Worm (Caenorhabditis elegans) whole organism, mixed stage, embryonic: ENCODE results near the gene ttr-41.

Experiments
- cnd-1 ChIP-seq: fragments of 200-800 bp; sonication (Bioruptor generic); optimal IDR thresholded peaks from 2 replicates; lab custom pipeline; 2018; ENCODE audit warnings: mild to moderate bottlenecking, missing genetic modification characterization, missing compliant biosample characterization
- elt-3 ChIP-seq: fragments of 150-350 bp; optimal IDR thresholded peaks from 2 replicates; lab custom pipeline; 2014; ENCODE audit warnings: missing biosample characterization, missing genetic modification characterization
- lin-13 ChIP-seq: fragments of 150-350 bp; optimal IDR thresholded peaks from 2 replicates; lab custom pipeline; 2014; ENCODE audit warnings: missing biosample characterization, missing genetic modification characterization
- lsy-2 ChIP-seq: fragments of 150-350 bp; optimal IDR thresholded peaks from 2 replicates; lab custom pipeline; 2014; ENCODE audit warnings: missing biosample characterization, missing genetic modification characterization
- nhr-12 ChIP-seq: fragments of 150-350 bp; optimal IDR thresholded peaks from 2 replicates; lab custom pipeline; 2014; ENCODE audit warnings: missing biosample characterization, missing genetic modification characterization
- nhr-28 ChIP-seq: fragments of 150-350 bp; optimal IDR thresholded peaks from 2 replicates; lab custom pipeline; 2014; ENCODE audit warnings: missing biosample characterization, missing genetic modification characterization
- nhr-76 ChIP-seq: sonication (generic microtip); optimal IDR thresholded peaks from 2 replicates; lab custom pipeline; 2017; ENCODE audit warnings: missing biosample characterization, missing genetic modification characterization
- pha-4 ChIP-seq: fragments of 150-350 bp; optimal IDR thresholded peaks from 2 replicates; lab custom pipeline; 2018; ENCODE audit warnings: missing biosample characterization, missing genetic modification reagents, missing genetic modification characterization
- snpc-4 ChIP-seq: fragments of 150-350 bp; optimal IDR thresholded peaks from 2 replicates; lab custom pipeline; 2014; ENCODE audit warnings: missing biosample characterization, missing genetic modification characterization
- sptf-1 ChIP-seq: sonication (generic microtip); optimal IDR thresholded peaks from 2 replicates; lab custom pipeline; 2017; ENCODE audit warnings: mild to moderate bottlenecking, missing genetic modification characterization, moderate library complexity, missing compliant biosample characterization
- tbx-8 ChIP-seq: fragments of 200-800 bp; sonication (Bioruptor generic); optimal IDR thresholded peaks from 2 replicates; lab custom pipeline; 2018; ENCODE audit warnings: mild to moderate bottlenecking, missing genetic modification characterization, moderate library complexity, missing compliant biosample characterization
- unc-39 ChIP-seq: fragments of 150-350 bp; optimal IDR thresholded peaks from 2 replicates; lab custom pipeline; 2014; ENCODE audit warnings: missing biosample characterization, missing genetic modification characterization
- unc-62 ChIP-seq: fragments of 150-350 bp; optimal IDR thresholded peaks from 2 replicates; lab custom pipeline; 2014; ENCODE audit warnings: missing biosample characterization, missing genetic modification reagents, missing genetic modification characterization
- ztf-11 ChIP-seq: fragments of 150-350 bp; optimal IDR thresholded peaks from 2 replicates; lab custom pipeline; 2014; ENCODE audit warnings: missing biosample characterization, missing genetic modification characterization

- TF ChIP-seq unc-39 (no peak), lsy-2 (tag; lab: Kevin White, UChicago) (no peak), elt-3 (tag; lab: Kevin White, UChicago) (no peak), nhr-28 (tag; lab: Kevin White, UChicago) (no peak), snpc-4 (tag; lab: Kevin White, UChicago) (no peak), lin-13 (tag; lab: Kevin White, UChicago) (no peak), ztf-11 (tag; lab: Kevin White, UChicago) (no peak), cnd-1 (tag; lab: Kevin White, UChicago) (no peak), sptf-1 (tag; lab: Kevin White, UChicago) (no peak), nhr-76 (tag; lab: Kevin White, UChicago) (no peak), nhr-12 (tag; lab: Kevin White, UChicago) (no peak), unc-62 (GFP tag; lab: Kevin White, UChicago) (no peak), tbx-8 (GFP tag; lab: Kevin White, UChicago) (no peak), pha-4 (no peak)
These were observed 48.1 kb upstream of the ttr-41 start for ce11 chrII:4775802-4776201.
